Fruit fly (Drosophila melanogaster) S2 (cell line): Measurements from ENCODE around the gene mub.

Experiments
- CG8478 ChIP-seq: fragments of >200 bp; optimal IDR thresholded peaks from 2 replicates; lab custom pipeline; 2018
- CTCF ChIP-seq, 2 experiments: fragments of >200 bp; optimal IDR thresholded peaks; 2 replicates each; lab custom pipeline; 2018

DNA sequence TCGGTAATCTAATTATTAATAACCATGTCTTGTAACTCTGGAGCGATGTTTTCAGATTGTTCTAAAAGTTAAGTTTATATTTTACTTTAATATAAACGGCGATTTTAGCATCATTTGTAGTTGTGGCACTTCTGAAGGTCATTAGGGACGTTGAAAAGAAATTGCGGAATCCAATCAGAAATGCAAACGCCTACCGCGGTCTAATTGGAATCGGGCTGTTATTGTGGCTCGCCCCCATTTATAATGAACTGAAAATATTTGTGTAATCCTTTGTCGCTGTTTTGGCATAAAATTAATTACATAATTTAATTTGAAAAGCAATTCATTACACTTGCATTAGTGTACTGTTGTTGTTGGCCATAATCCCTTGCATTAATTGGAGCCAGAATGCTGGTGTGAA, 33.7 kb downstream of the mub start:
- TF ChIP-seq CTCF (optimal IDR thresholded peaks at IDR 0.05; lab: Kevin White, UChicago) (no peak), CG8478 (no peak)
